Worm (Caenorhabditis elegans): Measurements from ENCODE around the gene C11D2.7.

The C11D2.7 gene

ce11 chrIV:6127252-6127930 lies 27.8 kb downstream of the C11D2.7 start, which contains the start of gene M03D4.4:
TSS of gene M03D4.4 (minus strand) at chrIV:6127302.
- TF ChIP-seq K09A11.1 (tag; optimal IDR thresholded peaks at IDR 0.05; ENCODE audit: insufficient read depth) (no peak), ref-2 (tag; optimal IDR thresholded peaks at IDR 0.05) (no peak)

ce11 chrIV:6117741-6118265 lies 37.4 kb downstream of the C11D2.7 start, which contains the start of gene zen-4:
TSS of gene zen-4 (plus strand) at chrIV:6118215.
- TF ChIP-seq pha-2 (tag; optimal IDR thresholded peaks at IDR 0.05) (no peak), rnt-1 (tag; optimal IDR thresholded peaks at IDR 0.05) (no peak), ceh-19 (GFP tag; optimal IDR thresholded peaks at IDR 0.05) (no peak), ttx-3 (tag; optimal IDR thresholded peaks at IDR 0.05) (no peak), unc-55 (GFP tag; optimal IDR thresholded peaks at IDR 0.05) (no peak), hlh-8 (tag; optimal IDR thresholded peaks at IDR 0.05) (no peak), elt-2 (tag; optimal IDR thresholded peaks at IDR 0.05) (peak; percentile 22), pat-9 (tag; optimal IDR thresholded peaks at IDR 0.05) (no peak), pag-3 (tag; optimal IDR thresholded peaks at IDR 0.05; ENCODE audit: borderline replicate concordance) (no peak), ceh-22 (tag; optimal IDR thresholded peaks at IDR 0.05) (no peak), nfya-1 (tag; optimal IDR thresholded peaks at IDR 0.05) (peak; percentile 40), ref-2 (tag; optimal IDR thresholded peaks at IDR 0.05) (peak; percentile 42), K02D7.2 (tag; optimal IDR thresholded peaks at IDR 0.05) (no peak), tbx-7 (tag; optimal IDR thresholded peaks at IDR 0.05) (no peak), hlh-6 (tag; optimal IDR thresholded peaks at IDR 0.05) (no peak), ceh-6 (GFP tag; optimal IDR thresholded peaks at IDR 0.05) (no peak), odd-2 (tag; optimal IDR thresholded peaks at IDR 0.05) (no peak), ceh-30 (tag; optimal IDR thresholded peaks at IDR 0.05) (no peak), pqm-1 (tag; optimal IDR thresholded peaks at IDR 0.05) (no peak), ama-1 (optimal IDR thresholded peaks at IDR 0.05) (no peak), che-1 (tag; optimal IDR thresholded peaks at IDR 0.05) (no peak), C38D4.7 (GFP tag; optimal IDR thresholded peaks at IDR 0.05) (no peak), T23F11.4 (GFP tag; optimal IDR thresholded peaks at IDR 0.05) (no peak), unc-3 (GFP tag; conservative IDR thresholded peaks at IDR 0.05) (no peak), unc-3 (tag; optimal IDR thresholded peaks at IDR 0.05) (no peak), ceh-18 (tag; optimal IDR thresholded peaks at IDR 0.05) (no peak), hlh-15 (tag; optimal IDR thresholded peaks at IDR 0.05) (no peak), fax-1 (tag; optimal IDR thresholded peaks at IDR 0.05) (no peak), tbx-2 (tag; optimal IDR thresholded peaks at IDR 0.05) (peak; percentile 28), hlh-30 (tag; optimal IDR thresholded peaks at IDR 0.05; ENCODE audit: insufficient read depth) (peak; percentile 27)

ce11 chrIV:6112291-6112690 lies 42.9 kb downstream of the C11D2.7 start, which contains the start of gene M03D4.3:
TSS of gene M03D4.3 (minus strand) at chrIV:6112391.
- TF ChIP-seq hlh-6 (tag; optimal IDR thresholded peaks at IDR 0.05), result no peak
- TF ChIP-seq unc-3 (GFP tag; conservative IDR thresholded peaks at IDR 0.05), result no peak
- TF ChIP-seq unc-3 (tag; optimal IDR thresholded peaks at IDR 0.05), result no peak
- no peak for TF ChIP-seq ceh-19 (GFP tag; optimal IDR thresholded peaks at IDR 0.05)
- no peak for TF ChIP-seq lim-6 (tag; optimal IDR thresholded peaks at IDR 0.05)
- TF ChIP-seq nfya-1 (tag; optimal IDR thresholded peaks at IDR 0.05), result no peak
- TF ChIP-seq madf-2 (tag; optimal IDR thresholded peaks at IDR 0.05), result no peak
- no peak for TF ChIP-seq ceh-22 (tag; optimal IDR thresholded peaks at IDR 0.05)
- TF ChIP-seq hlh-8 (tag; optimal IDR thresholded peaks at IDR 0.05), result no peak
- no peak for TF ChIP-seq elt-2 (tag; optimal IDR thresholded peaks at IDR 0.05)
- TF ChIP-seq nhr-232 (tag; optimal IDR thresholded peaks at IDR 0.05), result no peak
- no peak for TF ChIP-seq pax-1 (tag; optimal IDR thresholded peaks at IDR 0.05)
- no peak for TF ChIP-seq ztf-16 (tag; optimal IDR thresholded peaks at IDR 0.05)
- TF ChIP-seq K02D7.2 (tag; optimal IDR thresholded peaks at IDR 0.05), result no peak
- TF ChIP-seq tbx-7 (tag; optimal IDR thresholded peaks at IDR 0.05), result no peak
- no peak for TF ChIP-seq T23F11.4 (GFP tag; optimal IDR thresholded peaks at IDR 0.05)
- TF ChIP-seq pat-9 (tag; optimal IDR thresholded peaks at IDR 0.05), result no peak
- TF ChIP-seq ets-4 (tag; optimal IDR thresholded peaks at IDR 0.05), result no peak
- no peak for TF ChIP-seq Y22D7AL.16 (tag; optimal IDR thresholded peaks at IDR 0.05)
- no peak for TF ChIP-seq ceh-30 (tag; optimal IDR thresholded peaks at IDR 0.05)
- no peak for TF ChIP-seq syd-9 (tag; optimal IDR thresholded peaks at IDR 0.05)
